Fruit fly (Drosophila melanogaster) whole organism: ENCODE results near the gene MsrA.

ENCODE experiments used
- CG8478 ChIP-seq: fragments of >200 bp; optimal IDR thresholded peaks from 2 replicates; lab custom pipeline; 2018; ENCODE audit warnings: inconsistent platforms
- Dll ChIP-seq: fragments of >200 bp; optimal IDR thresholded peaks from 2 replicates; lab custom pipeline; 2017
- EcR ChIP-seq, 2 experiments: fragments of >200 bp; optimal IDR thresholded peaks; 2 replicates each; lab custom pipeline; 2017; ENCODE audit warnings: missing biosample characterization in 2 of 2, missing genetic modification characterization in 2 of 2, missing genetic modification reagents in 2 of 2
- pan ChIP-seq: fragments of >200 bp; optimal IDR thresholded peaks from 2 replicates; lab custom pipeline; 2017
- psq ChIP-seq: fragments of >200 bp; optimal IDR thresholded peaks from 2 replicates; lab custom pipeline; 2017
- usp ChIP-seq: fragments of >200 bp; optimal IDR thresholded peaks from 2 replicates; lab custom pipeline; 2017; ENCODE audit warnings: missing biosample characterization, missing genetic modification characterization, mixed read lengths

MsrA gene

dm6 chr3L:15536550-15536949, 25.7 kb downstream of the MsrA start:
- TF ChIP-seq CG8478 (lab: Kevin White, UChicago) (no peak), Dll (lab: Kevin White, UChicago) (no peak), usp (GFP tag; lab: Kevin White, UChicago) (no peak), psq (lab: Kevin White, UChicago) (no peak), EcR (GFP tag; optimal IDR thresholded peaks at IDR 0.05; lab: Kevin White, UChicago) (no peak), pan (lab: Kevin White, UChicago) (peak; percentile 1)

- no peak for TF ChIP-seq CG8478 (lab: Kevin White, UChicago)
- no peak for TF ChIP-seq usp (GFP tag; lab: Kevin White, UChicago)
- TF ChIP-seq EcR (GFP tag; optimal IDR thresholded peaks at IDR 0.05; lab: Kevin White, UChicago) = peak in 1 of 2 experiments; percentile 19
- TF ChIP-seq Dll (lab: Kevin White, UChicago) = no peak
- no peak for TF ChIP-seq pan (lab: Kevin White, UChicago)
- TF ChIP-seq psq (lab: Kevin White, UChicago) = no peak
These were observed 27.2 kb downstream of the MsrA start for dm6 chr3L:15537916-15538581.

- no peak for TF ChIP-seq psq (lab: Kevin White, UChicago)
- TF ChIP-seq pan (lab: Kevin White, UChicago) = no peak
- no peak for TF ChIP-seq usp (GFP tag; lab: Kevin White, UChicago)
- no peak for TF ChIP-seq CG8478 (lab: Kevin White, UChicago)
- TF ChIP-seq Dll (lab: Kevin White, UChicago) = no peak
- no peak for TF ChIP-seq EcR (GFP tag; optimal IDR thresholded peaks at IDR 0.05; lab: Kevin White, UChicago)
These were observed 28.0 kb downstream of the MsrA start for dm6 chr3L:15538582-15539490.

dm6 chr3L:15539903-15540409, 29.1 kb downstream of the MsrA start:
- TF ChIP-seq Dll (lab: Kevin White, UChicago) (no peak), EcR (GFP tag; optimal IDR thresholded peaks at IDR 0.05; lab: Kevin White, UChicago) (no peak), usp (GFP tag; lab: Kevin White, UChicago) (no peak)

- TF ChIP-seq EcR (GFP tag; optimal IDR thresholded peaks at IDR 0.05; lab: Kevin White, UChicago) = no peak
- TF ChIP-seq CG8478 (lab: Kevin White, UChicago) = no peak
- TF ChIP-seq usp (GFP tag; lab: Kevin White, UChicago) = no peak
- TF ChIP-seq pan (lab: Kevin White, UChicago) = no peak
- TF ChIP-seq psq (lab: Kevin White, UChicago) = no peak
- no peak for TF ChIP-seq Dll (lab: Kevin White, UChicago)
These were observed 29.8 kb downstream of the MsrA start for dm6 chr3L:15540682-15541081.

dm6 chr3L:15541281-15541680, 30.4 kb downstream of the MsrA start:
- no peak for TF ChIP-seq CG8478 (lab: Kevin White, UChicago)
- TF ChIP-seq psq (lab: Kevin White, UChicago) = no peak
- no peak for TF ChIP-seq EcR (GFP tag; optimal IDR thresholded peaks at IDR 0.05; lab: Kevin White, UChicago)
- TF ChIP-seq usp (GFP tag; lab: Kevin White, UChicago) = no peak
- TF ChIP-seq Dll (lab: Kevin White, UChicago) = no peak
- TF ChIP-seq pan (lab: Kevin White, UChicago) = no peak

dm6 chr3L:15543049-15543448, 32.2 kb downstream of the MsrA start:
- TF ChIP-seq psq (lab: Kevin White, UChicago) = no peak
- no peak for TF ChIP-seq Dll (lab: Kevin White, UChicago)
- no peak for TF ChIP-seq pan (lab: Kevin White, UChicago)
- no peak for TF ChIP-seq CG8478 (lab: Kevin White, UChicago)
- TF ChIP-seq usp (GFP tag; lab: Kevin White, UChicago) = no peak
- no peak for TF ChIP-seq EcR (GFP tag; optimal IDR thresholded peaks at IDR 0.05; lab: Kevin White, UChicago)

dm6 chr3L:15543467-15543866, 32.6 kb downstream of the MsrA start:
- no peak for TF ChIP-seq usp (GFP tag; lab: Kevin White, UChicago)
- no peak for TF ChIP-seq EcR (GFP tag; optimal IDR thresholded peaks at IDR 0.05; lab: Kevin White, UChicago)
- no peak for TF ChIP-seq pan (lab: Kevin White, UChicago)
- no peak for TF ChIP-seq CG8478 (lab: Kevin White, UChicago)
- TF ChIP-seq psq (lab: Kevin White, UChicago) = no peak
- TF ChIP-seq Dll (lab: Kevin White, UChicago) = no peak

dm6 chr3L:15544455-15545415, 33.9 kb downstream of the MsrA start:
- TF ChIP-seq EcR (GFP tag; optimal IDR thresholded peaks at IDR 0.05; lab: Kevin White, UChicago) (peak; percentile 69 to 76), psq (lab: Kevin White, UChicago) (no peak)

dm6 chr3L:15547187-15547790, 36.4 kb downstream of the MsrA start:
- TF ChIP-seq Dll (lab: Kevin White, UChicago) (no peak), pan (lab: Kevin White, UChicago) (peak; percentile 32)
